Worm (Caenorhabditis elegans): ENCODE measurements around the gene ttr-39.

- TF ChIP-seq flt-1 (GFP tag; IDR thresholded peaks at IDR 0.05) (no peak), F13C5.2 (tag; optimal IDR thresholded peaks at IDR 0.05) (peak; percentile 48)
Observed at ce11 chrIV:10085401-10086187, 4.1 kb downstream of the ttr-39 start, which contains the start of the genes col-2 and ndc-80.

Data from whole organism, early embryonic.